Fruit fly (Drosophila melanogaster): ENCODE data around the gene Sarm.

The Sarm gene

dm6 chr3L:8029194-8029747 lies 34.4 kb upstream of the Sarm start (continued):
- peak; percentile 45 for TF ChIP-seq CG6254 (GFP tag; optimal IDR thresholded peaks at IDR 0.05)
- TF ChIP-seq Sox100B (GFP tag; optimal IDR thresholded peaks at IDR 0.05): no peak
- TF ChIP-seq slou (GFP tag; optimal IDR thresholded peaks at IDR 0.05): no peak
- no peak for TF ChIP-seq CG1024 (GFP tag; IDR thresholded peaks at IDR 0.05)
- TF ChIP-seq CG4617 (GFP tag; optimal IDR thresholded peaks at IDR 0.05; ENCODE audit: borderline replicate concordance): no peak
- peak; percentile 93 for TF ChIP-seq Ets65A (GFP tag)
- no peak for TF ChIP-seq jumu (GFP tag; optimal IDR thresholded peaks at IDR 0.05)
- TF ChIP-seq lola (GFP tag; optimal IDR thresholded peaks at IDR 0.05): no peak
- peak; percentile 18 for TF ChIP-seq CG1233 (GFP tag; optimal IDR thresholded peaks at IDR 0.05)
- peak; percentile 2 for TF ChIP-seq cwo (GFP tag; optimal IDR thresholded peaks at IDR 0.05)
- no peak for TF ChIP-seq CG31365 (tag; optimal IDR thresholded peaks at IDR 0.05)
- peak; percentile 26 for TF ChIP-seq Camta (GFP tag; optimal IDR thresholded peaks at IDR 0.05)
- TF ChIP-seq CG13624 (GFP tag; optimal IDR thresholded peaks at IDR 0.05): no peak
- TF ChIP-seq tna (GFP tag; IDR thresholded peaks at IDR 0.05; ENCODE audit: partially characterized antibody): no peak
- peak; percentile 41 for TF ChIP-seq CG12071 (GFP tag; optimal IDR thresholded peaks at IDR 0.05)
- no peak for TF ChIP-seq croc (GFP tag; conservative IDR thresholded peaks at IDR 0.05)
- TF ChIP-seq Mrtf (GFP tag; IDR thresholded peaks at IDR 0.05): no peak
- TF ChIP-seq CG17612 (GFP tag; IDR thresholded peaks at IDR 0.05): no peak; the same call in 1 of the 2 replicates
- no peak for TF ChIP-seq Usf (GFP tag; optimal IDR thresholded peaks at IDR 0.05)
- TF ChIP-seq E2f1 (GFP tag; IDR thresholded peaks at IDR 0.05): no peak
- TF ChIP-seq CG2875 (GFP tag; optimal IDR thresholded peaks at IDR 0.05): no peak
- no peak for TF ChIP-seq Fer1 (GFP tag; optimal IDR thresholded peaks at IDR 0.05)
- no peak for TF ChIP-seq CG8944 (GFP tag; optimal IDR thresholded peaks at IDR 0.05)
- no peak for TF ChIP-seq chn (GFP tag; optimal IDR thresholded peaks at IDR 0.05)
- TF ChIP-seq Dad (GFP tag; optimal IDR thresholded peaks at IDR 0.05): no peak
- TF ChIP-seq Dbx (GFP tag; IDR thresholded peaks at IDR 0.05): 0 out of 3 replicates have a peak, but pooled peaks have one; percentile 16
- TF ChIP-seq CG4707 (GFP tag; optimal IDR thresholded peaks at IDR 0.05): peak; percentile 49
- no peak for TF ChIP-seq Taf1 (GFP tag; IDR thresholded peaks at IDR 0.05)
- TF ChIP-seq CG12769 (tag; optimal IDR thresholded peaks at IDR 0.05): peak; percentile 30
- no peak for TF ChIP-seq fu2 (GFP tag; optimal IDR thresholded peaks at IDR 0.05)
- no peak for TF ChIP-seq gce (GFP tag; IDR thresholded peaks at IDR 0.05)
- TF ChIP-seq H2.0 (GFP tag; IDR thresholded peaks at IDR 0.05): peak; percentile 25; the same call in 1 of the 2 replicates
- peak; percentile 56 for TF ChIP-seq Ptx1 (GFP tag; IDR thresholded peaks at IDR 0.05)
- no peak for TF ChIP-seq Dfd (GFP tag; optimal IDR thresholded peaks at IDR 0.05)
- no peak for TF ChIP-seq Neu2 (GFP tag; optimal IDR thresholded peaks at IDR 0.05; ENCODE audit: borderline replicate concordance)
- TF ChIP-seq CG31224 (GFP tag; IDR thresholded peaks at IDR 0.05): no peak
- no peak for TF ChIP-seq HLH54F (GFP tag; optimal IDR thresholded peaks at IDR 0.05)
- no peak for TF ChIP-seq CG8478 (optimal IDR thresholded peaks at IDR 0.05)
- no peak for TF ChIP-seq CG12299 (tag; optimal IDR thresholded peaks at IDR 0.05)
- TF ChIP-seq slp2 (GFP tag; optimal IDR thresholded peaks at IDR 0.05): no peak
- TF ChIP-seq CG11093 (GFP tag; IDR thresholded peaks at IDR 0.05): no peak
- TF ChIP-seq crc (GFP tag; optimal IDR thresholded peaks at IDR 0.05): no peak
- no peak for TF ChIP-seq E2f2 (GFP tag; IDR thresholded peaks at IDR 0.05)
- TF ChIP-seq NFAT (GFP tag; IDR thresholded peaks at IDR 0.05): no peak
- no peak for TF ChIP-seq Lhr (GFP tag; optimal IDR thresholded peaks at IDR 0.05)
- TF ChIP-seq CG10321 (GFP tag; IDR thresholded peaks at IDR 0.05): no peak
- no peak for TF ChIP-seq ewg (GFP tag; optimal IDR thresholded peaks at IDR 0.05)
- TF ChIP-seq pzg (GFP tag; optimal IDR thresholded peaks at IDR 0.05): no peak
- TF ChIP-seq MESR4 (GFP tag; optimal IDR thresholded peaks at IDR 0.05): no peak
- TF ChIP-seq CG4404 (GFP tag; IDR thresholded peaks at IDR 0.05): 0 out of 2 replicates have a peak, but pooled peaks have one; percentile 30
- no peak for TF ChIP-seq Oli (tag; optimal IDR thresholded peaks at IDR 0.05)
- TF ChIP-seq Side (GFP tag; optimal IDR thresholded peaks at IDR 0.05): no peak

Data from whole organism, embryonic.